Worm (Caenorhabditis elegans) whole organism, young adult: ENCODE data around the gene srg-34.

Experiments used
- F37B4.10 ChIP-seq: fragments of 200-800 bp; sonication (Bioruptor generic); IDR thresholded peaks from 2 replicates; pipeline ENCODE4 v1.3.6; 2022; ENCODE audit warnings: missing genetic modification characterization, missing compliant biosample characterization
- let-526 ChIP-seq: fragments of 200-800 bp; sonication (Bioruptor generic); IDR thresholded peaks from 2 replicates; pipeline ENCODE4 v1.3.6; 2022; ENCODE audit warnings: missing genetic modification reagents, missing genetic modification characterization, missing compliant biosample characterization
- repo-1 ChIP-seq: sonication (generic microtip); optimal IDR thresholded peaks from 2 replicates; lab custom pipeline; 2017; ENCODE audit warnings: mild to moderate bottlenecking, missing genetic modification characterization, missing compliant biosample characterization

DNA sequence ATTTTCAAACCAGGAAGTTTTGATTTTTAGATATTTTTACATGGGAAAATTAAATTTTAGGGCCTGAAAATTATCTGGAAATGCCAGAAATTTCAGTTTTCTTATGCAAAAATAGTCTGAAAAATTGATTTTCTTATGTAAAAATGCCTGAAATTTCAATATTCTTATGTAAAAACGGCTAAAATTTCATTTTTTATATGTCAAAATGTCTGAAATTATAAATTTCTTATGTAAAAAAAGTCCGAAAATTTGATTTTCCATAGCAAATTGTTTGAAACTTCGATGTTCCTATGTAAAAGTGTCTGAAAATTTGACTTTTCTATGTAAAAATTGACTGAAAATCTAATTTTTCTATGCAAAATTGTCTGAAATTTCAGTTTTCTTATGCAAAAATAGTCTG is 15.0 kb upstream of the srg-34 start, which contains the start of gene Y51A2D.13:
- no peak for TF ChIP-seq repo-1
- TF ChIP-seq let-526 (GFP tag; lab: Robert Waterston, UW): no peak
- no peak for TF ChIP-seq F37B4.10 (GFP tag; lab: Robert Waterston, UW)
